Fruit fly (Drosophila melanogaster) whole organism, embryonic: ENCODE measurements around the gene CG4613.
A peak's percentile ranks its signal among the peaks of the same experiment; 100 is the strongest.

Experiments used
- Asciz ChIP-seq: fragments of 200-800 bp; sonication (Bioruptor generic); optimal IDR thresholded peaks from 2 replicates; lab custom pipeline; 2017; ENCODE audit warnings: missing biosample characterization, mild to moderate bottlenecking, missing genetic modification characterization, missing genetic modification reagents
- CG11504 ChIP-seq: fragments of 200-800 bp; sonication (Bioruptor generic); optimal IDR thresholded peaks from 3 replicates; lab custom pipeline; 2019; ENCODE audit warnings: missing biosample characterization, mild to moderate bottlenecking, missing genetic modification characterization, moderate library complexity
- CG12236 ChIP-seq: fragments of 200-800 bp; sonication (Bioruptor generic); optimal IDR thresholded peaks from 2 replicates; lab custom pipeline; 2016; ENCODE audit warnings: missing biosample characterization, missing genetic modification characterization
- CG13287 ChIP-seq: fragments of 200-800 bp; sonication (Bioruptor generic); IDR thresholded peaks from 2 replicates; pipeline ENCODE4 v1.3.6; 2022; ENCODE audit warnings: missing biosample characterization, missing genetic modification characterization; ENCODE audit not compliant: partially characterized antibody
- CG13296 ChIP-seq: fragments of 200-800 bp; sonication (Bioruptor generic); optimal IDR thresholded peaks from 3 replicates; lab custom pipeline; 2018; ENCODE audit warnings: missing biosample characterization, mild to moderate bottlenecking, missing genetic modification characterization
- CG15514 ChIP-seq: fragments of 200-800 bp; sonication (Bioruptor generic); optimal IDR thresholded peaks from 3 replicates; lab custom pipeline; 2017; ENCODE audit warnings: missing biosample characterization, missing genetic modification characterization, mild to moderate bottlenecking, moderate library complexity, missing genetic modification reagents
- CG1603 ChIP-seq: fragments of 200-800 bp; sonication (Bioruptor generic); optimal IDR thresholded peaks from 2 replicates; lab custom pipeline; 2019; ENCODE audit warnings: missing biosample characterization, mild to moderate bottlenecking, missing genetic modification characterization, moderate library complexity
- CG17829 ChIP-seq: fragments of 200-800 bp; optimal IDR thresholded peaks from 2 replicates; lab custom pipeline; 2019; ENCODE audit warnings: missing biosample characterization, mild to moderate bottlenecking, missing genetic modification characterization, moderate library complexity
- CG1792 ChIP-seq: fragments of 200-800 bp; sonication (Bioruptor generic); optimal IDR thresholded peaks from 2 replicates; lab custom pipeline; 2016; ENCODE audit warnings: missing biosample characterization, missing genetic modification characterization
- CG2129 ChIP-seq: fragments of 200-800 bp; sonication (Bioruptor generic); IDR thresholded peaks from 2 replicates; pipeline ENCODE4 v1.3.6; 2022; ENCODE audit warnings: missing biosample characterization, missing genetic modification characterization; ENCODE audit not compliant: partially characterized antibody
- CG2712 ChIP-seq: fragments of 200-800 bp; optimal IDR thresholded peaks from 3 replicates; lab custom pipeline; 2019; ENCODE audit warnings: missing biosample characterization, mild to moderate bottlenecking, missing genetic modification characterization, moderate library complexity
- CG33213 ChIP-seq: fragments of 200-800 bp; sonication (Bioruptor generic); optimal IDR thresholded peaks from 3 replicates; lab custom pipeline; 2016; ENCODE audit warnings: missing biosample characterization, missing genetic modification characterization
- CG4707 ChIP-seq: fragments of 200-800 bp; sonication (Bioruptor generic); optimal IDR thresholded peaks from 2 replicates; lab custom pipeline; 2018; ENCODE audit warnings: missing biosample characterization, mild to moderate bottlenecking, missing genetic modification characterization, moderate library complexity
- CG6175 ChIP-seq: fragments of 200-800 bp; sonication (Bioruptor generic); IDR thresholded peaks from 3 replicates; pipeline ENCODE4 v1.3.6; 2022; ENCODE audit warnings: missing biosample characterization, missing genetic modification characterization
- CG6765 ChIP-seq: fragments of 200-800 bp; sonication (Bioruptor generic); optimal IDR thresholded peaks from 3 replicates; lab custom pipeline; 2017; ENCODE audit warnings: missing biosample characterization, mild to moderate bottlenecking, missing genetic modification characterization
- CG6791 ChIP-seq: fragments of 200-800 bp; sonication (Bioruptor generic); IDR thresholded peaks from 3 replicates; pipeline ENCODE4 v1.3.6; 2022; ENCODE audit warnings: missing biosample characterization, missing genetic modification characterization; ENCODE audit not compliant: partially characterized antibody
- CG7357 ChIP-seq: fragments of 200-800 bp; sonication (Bioruptor generic); IDR thresholded peaks from 3 replicates; pipeline ENCODE4 v1.3.6; 2022; ENCODE audit warnings: missing biosample characterization, missing genetic modification characterization
- CG7372 ChIP-seq: fragments of 200-800 bp; sonication (Bioruptor generic); IDR thresholded peaks from 2 replicates; pipeline ENCODE4 v1.3.6; 2022; ENCODE audit warnings: missing biosample characterization, missing genetic modification characterization
- CHES-1-like ChIP-seq: fragments of 200-800 bp; sonication (Bioruptor generic); optimal IDR thresholded peaks from 2 replicates; lab custom pipeline; 2016; ENCODE audit warnings: missing biosample characterization, missing genetic modification characterization
- Camta ChIP-seq: fragments of 200-800 bp; sonication (Bioruptor generic); optimal IDR thresholded peaks from 2 replicates; lab custom pipeline; 2016; ENCODE audit warnings: missing biosample characterization, missing genetic modification characterization
- Drgx ChIP-seq: fragments of 200-800 bp; sonication (Bioruptor generic); IDR thresholded peaks from 2 replicates; pipeline ENCODE4 v1.3.6; 2022; ENCODE audit warnings: missing biosample characterization, missing genetic modification characterization
- Fer1 ChIP-seq: fragments of 200-800 bp; sonication (Bioruptor generic); optimal IDR thresholded peaks from 2 replicates; lab custom pipeline; 2017; ENCODE audit warnings: missing biosample characterization, mild to moderate bottlenecking, missing genetic modification characterization
- Hand ChIP-seq: fragments of 200-800 bp; sonication (Bioruptor generic); optimal IDR thresholded peaks from 2 replicates; lab custom pipeline; 2017; ENCODE audit warnings: mild to moderate bottlenecking, missing biosample characterization, missing genetic modification reagents, missing genetic modification characterization
- Lhr ChIP-seq: fragments of 200-800 bp; sonication (Bioruptor generic); optimal IDR thresholded peaks from 3 replicates; lab custom pipeline; 2017; ENCODE audit warnings: mild to moderate bottlenecking, missing biosample characterization, missing genetic modification reagents, missing genetic modification characterization
- Myb ChIP-seq: fragments of 200-800 bp; sonication (Bioruptor generic); optimal IDR thresholded peaks from 2 replicates; lab custom pipeline; 2016; ENCODE audit warnings: missing biosample characterization, missing genetic modification characterization
- Opbp ChIP-seq: fragments of 200-800 bp; sonication (Bioruptor generic); IDR thresholded peaks from 3 replicates; pipeline ENCODE4 v1.3.6; 2022; ENCODE audit warnings: missing biosample characterization, missing genetic modification characterization; ENCODE audit not compliant: partially characterized antibody
- Rfx ChIP-seq: fragments of 200-800 bp; sonication (Bioruptor generic); IDR thresholded peaks from 2 replicates; pipeline ENCODE4 v1.3.6; 2022; ENCODE audit warnings: missing biosample characterization, missing genetic modification characterization
- Stat92E ChIP-seq, 3 experiments: fragments of >200 bp in 2 of 3; fragments of 200-800 bp in 1 of 3; sonication (Bioruptor generic) in 1 of 3; optimal IDR thresholded peaks; 2 replicates each; lab custom pipeline; 2017 to 2019; ENCODE audit warnings: missing biosample characterization in 3 of 3, missing genetic modification characterization in 3 of 3, mild to moderate bottlenecking in 1 of 3, moderate library complexity in 1 of 3
- Taf1 ChIP-seq: fragments of 200-800 bp; sonication (Bioruptor generic); IDR thresholded peaks from 2 replicates; pipeline ENCODE4 v1.3.6; 2022; ENCODE audit warnings: missing biosample characterization, missing genetic modification characterization
- ab ChIP-seq: fragments of 200-800 bp; sonication (Bioruptor generic); optimal IDR thresholded peaks from 2 replicates; lab custom pipeline; 2016; ENCODE audit warnings: missing biosample characterization, missing genetic modification characterization
- bbx ChIP-seq: fragments of 200-800 bp; sonication (Bioruptor generic); IDR thresholded peaks from 2 replicates; pipeline ENCODE4 v1.3.6; 2022; ENCODE audit warnings: missing biosample characterization, missing genetic modification characterization; ENCODE audit not compliant: partially characterized antibody
- ci ChIP-seq: fragments of 200-800 bp; sonication (Bioruptor generic); IDR thresholded peaks from 3 replicates; pipeline ENCODE4 v1.3.6; 2022; ENCODE audit warnings: missing biosample characterization, missing genetic modification characterization
- corto ChIP-seq: fragments of 200-800 bp; sonication (Bioruptor generic); optimal IDR thresholded peaks from 2 replicates; lab custom pipeline; 2016; ENCODE audit warnings: missing biosample characterization, mild to moderate bottlenecking, missing genetic modification characterization, moderate library complexity
- ftz-f1 ChIP-seq: fragments of 200-800 bp; sonication (Bioruptor generic); optimal IDR thresholded peaks from 2 replicates; lab custom pipeline; 2016; ENCODE audit warnings: missing biosample characterization, missing genetic modification characterization
- gsb-n ChIP-seq: fragments of 200-800 bp; sonication (Bioruptor generic); optimal IDR thresholded peaks from 3 replicates; lab custom pipeline; 2018; ENCODE audit warnings: missing biosample characterization, mild to moderate bottlenecking, missing genetic modification characterization
- her ChIP-seq: fragments of 200-800 bp; sonication (Bioruptor generic); optimal IDR thresholded peaks from 2 replicates; lab custom pipeline; 2016; ENCODE audit warnings: missing biosample characterization, missing genetic modification characterization
- kah ChIP-seq: fragments of 200-800 bp; sonication (Bioruptor generic); optimal IDR thresholded peaks from 2 replicates; lab custom pipeline; 2018; ENCODE audit warnings: missing biosample characterization, mild to moderate bottlenecking, missing genetic modification characterization
- lmd ChIP-seq: fragments of 200-800 bp; sonication (Bioruptor generic); IDR thresholded peaks from 2 replicates; pipeline ENCODE4 v1.3.6; 2022; ENCODE audit warnings: missing biosample characterization, missing genetic modification characterization
- nom ChIP-seq: fragments of 200-800 bp; sonication (Bioruptor generic); optimal IDR thresholded peaks from 2 replicates; lab custom pipeline; 2017; ENCODE audit warnings: missing biosample characterization, missing genetic modification characterization, mild to moderate bottlenecking, moderate library complexity, missing genetic modification reagents
- org-1 ChIP-seq: fragments of 200-800 bp; sonication (Bioruptor generic); optimal IDR thresholded peaks from 2 replicates; lab custom pipeline; 2017; ENCODE audit warnings: missing biosample characterization, missing genetic modification characterization
- pho ChIP-seq: fragments of 200-800 bp; sonication (Bioruptor generic); optimal IDR thresholded peaks from 2 replicates; lab custom pipeline; 2016; ENCODE audit warnings: missing biosample characterization, missing genetic modification characterization
- pita ChIP-seq: fragments of 200-800 bp; sonication (Bioruptor generic); optimal IDR thresholded peaks from 2 replicates; lab custom pipeline; 2017; ENCODE audit warnings: missing biosample characterization, mild to moderate bottlenecking, missing genetic modification characterization
- ranshi ChIP-seq: fragments of 200-800 bp; sonication (Bioruptor generic); IDR thresholded peaks from 2 replicates; pipeline ENCODE4 v1.3.6; 2022; ENCODE audit warnings: missing biosample characterization, missing genetic modification characterization
- scrt ChIP-seq: fragments of 200-800 bp; sonication (Bioruptor generic); optimal IDR thresholded peaks from 2 replicates; lab custom pipeline; 2018; ENCODE audit warnings: missing biosample characterization, mild to moderate bottlenecking, missing genetic modification characterization, moderate library complexity
- sens-2 ChIP-seq: fragments of 200-800 bp; sonication (Bioruptor generic); IDR thresholded peaks from 2 replicates; pipeline ENCODE4 v1.3.6; 2022; ENCODE audit warnings: missing biosample characterization, missing genetic modification characterization
- sna ChIP-seq: fragments of 200-800 bp; sonication (Bioruptor generic); IDR thresholded peaks from 2 replicates; pipeline ENCODE4 v1.3.6; 2022; ENCODE audit warnings: missing biosample characterization, missing genetic modification characterization; ENCODE audit not compliant: partially characterized antibody
- ssp ChIP-seq: fragments of 200-800 bp; sonication (Bioruptor generic); IDR thresholded peaks from 2 replicates; pipeline ENCODE4 v1.3.6; 2022; ENCODE audit warnings: missing biosample characterization, missing genetic modification characterization
- stwl ChIP-seq: fragments of 200-800 bp; sonication (Bioruptor generic); optimal IDR thresholded peaks from 3 replicates; lab custom pipeline; 2018; ENCODE audit warnings: missing biosample characterization, mild to moderate bottlenecking, missing genetic modification characterization, moderate library complexity
- trh ChIP-seq: fragments of 200-800 bp; sonication (Bioruptor generic); optimal IDR thresholded peaks from 2 replicates; lab custom pipeline; 2016; ENCODE audit warnings: missing biosample characterization, missing genetic modification characterization
- zf30C ChIP-seq: fragments of 200-800 bp; sonication (Bioruptor generic); optimal IDR thresholded peaks from 3 replicates; lab custom pipeline; 2018; ENCODE audit warnings: missing biosample characterization, mild to moderate bottlenecking, missing genetic modification characterization
- zfh2 ChIP-seq: fragments of 200-800 bp; sonication (Bioruptor generic); optimal IDR thresholded peaks from 2 replicates; lab custom pipeline; 2016; ENCODE audit warnings: missing biosample characterization, missing genetic modification characterization

The CG4613 gene

dm6 chr3L:14562672-14563071 is 41.2 kb upstream of the CG4613 start (continued):
- no peak for TF ChIP-seq CG6765 (GFP tag; lab: Kevin White, UChicago)
- TF ChIP-seq sens-2: no peak
- TF ChIP-seq Drgx: no peak
- TF ChIP-seq trh (GFP tag; lab: Kevin White, UChicago): no peak
- TF ChIP-seq ab (GFP tag; lab: Kevin White, UChicago): no peak
- no peak for TF ChIP-seq CG12236
- TF ChIP-seq kah (GFP tag; lab: Kevin White, UChicago): peak; percentile 84
- no peak for TF ChIP-seq CHES-1-like (GFP tag; lab: Kevin White, UChicago)
- no peak for TF ChIP-seq Camta (GFP tag; lab: Kevin White, UChicago)
- no peak for TF ChIP-seq Asciz (GFP tag; lab: Kevin White, UChicago)
- no peak for TF ChIP-seq CG6791 (GFP tag; lab: Robert Waterston, UW)
- TF ChIP-seq Fer1: no peak
- no peak for TF ChIP-seq CG7372 (GFP tag; lab: Robert Waterston, UW)
- TF ChIP-seq ftz-f1 (GFP tag; lab: Kevin White, UChicago): peak; percentile 8
- no peak for TF ChIP-seq Taf1
- TF ChIP-seq ci (GFP tag; lab: Robert Waterston, UW): no peak
- 0 out of 3 replicates have a peak, but pooled peaks have one; percentile 19 for TF ChIP-seq Opbp
- no peak for TF ChIP-seq bbx (GFP tag; lab: Robert Waterston, UW)
- TF ChIP-seq nom (GFP tag; lab: Kevin White, UChicago): no peak
- TF ChIP-seq CG17829 (tag; lab: Kevin White, UChicago): peak; percentile 30
- TF ChIP-seq zfh2 (GFP tag; lab: Kevin White, UChicago): no peak
- TF ChIP-seq her (GFP tag; lab: Kevin White, UChicago): no peak
- TF ChIP-seq CG13296 (GFP tag; lab: Kevin White, UChicago): no peak
- no peak for TF ChIP-seq Hand
- TF ChIP-seq ranshi (GFP tag; lab: Robert Waterston, UW): no peak
- TF ChIP-seq ssp: no peak
- TF ChIP-seq Stat92E (GFP tag; optimal IDR thresholded peaks at IDR 0.05; lab: Kevin White, UChicago): no peak
- peak; percentile 92 for TF ChIP-seq scrt
- no peak for TF ChIP-seq CG2129 (GFP tag; lab: Robert Waterston, UW)
- peak; percentile 24 for TF ChIP-seq CG11504
- TF ChIP-seq sna: no peak
- peak; percentile 15 for TF ChIP-seq CG2712 (tag; lab: Kevin White, UChicago)
- peak; percentile 51; the same call in 1 of the 2 replicates for TF ChIP-seq Rfx (GFP tag; lab: Robert Waterston, UW)
- peak; percentile 10; the same call in 1 of the 2 replicates for TF ChIP-seq CG13287 (GFP tag; lab: Robert Waterston, UW)
- TF ChIP-seq pita (GFP tag; lab: Kevin White, UChicago): peak; percentile 77
- no peak for TF ChIP-seq CG4707 (GFP tag; lab: Kevin White, UChicago)
- TF ChIP-seq org-1 (GFP tag; lab: Kevin White, UChicago): no peak
- peak; percentile 74 for TF ChIP-seq stwl
- peak; percentile 15 for TF ChIP-seq Lhr (GFP tag; lab: Kevin White, UChicago)
- TF ChIP-seq lmd (GFP tag; lab: Robert Waterston, UW): no peak
- TF ChIP-seq CG1603 (tag; lab: Kevin White, UChicago): peak; percentile 35
- TF ChIP-seq CG15514: peak; percentile 97
- no peak for TF ChIP-seq corto (GFP tag; lab: Kevin White, UChicago)
- no peak for TF ChIP-seq CG6175 (GFP tag; lab: Robert Waterston, UW)
- no peak for TF ChIP-seq CG33213 (GFP tag; lab: Kevin White, UChicago)
- TF ChIP-seq Myb (GFP tag; lab: Kevin White, UChicago): no peak
- no peak for TF ChIP-seq pho (GFP tag; lab: Kevin White, UChicago)
- no peak for TF ChIP-seq CG1792 (GFP tag; lab: Kevin White, UChicago)
- TF ChIP-seq CG7357 (GFP tag; lab: Robert Waterston, UW): no peak
- TF ChIP-seq gsb-n (tag; lab: Kevin White, UChicago): peak; percentile 33
- no peak for TF ChIP-seq zf30C (GFP tag; lab: Kevin White, UChicago)
